Worm (Caenorhabditis elegans): ENCODE measurements around the gene cin-4.

The cin-4 gene

ce11 chrII:7090852-7091251, 52.8 kb downstream of the cin-4 start:
- TF ChIP-seq nhr-85 (tag) (no peak), efl-1 (optimal IDR thresholded peaks at IDR 0.05) (no peak), efl-1 (GFP tag; optimal IDR thresholded peaks at IDR 0.05 in 1 of 2) (peak in 1 of 2 experiments; percentile 2), nhr-28 (tag; optimal IDR thresholded peaks at IDR 0.05) (no peak), unc-98 (GFP tag; IDR thresholded peaks at IDR 0.05) (no peak), sptf-1 (tag; optimal IDR thresholded peaks at IDR 0.05) (no peak)
